Worm (Caenorhabditis elegans): Measurements from ENCODE around the gene rap-3.
A peak's percentile ranks its signal among the peaks of the same experiment; 100 is the strongest.

Gene rap-3

DNA sequence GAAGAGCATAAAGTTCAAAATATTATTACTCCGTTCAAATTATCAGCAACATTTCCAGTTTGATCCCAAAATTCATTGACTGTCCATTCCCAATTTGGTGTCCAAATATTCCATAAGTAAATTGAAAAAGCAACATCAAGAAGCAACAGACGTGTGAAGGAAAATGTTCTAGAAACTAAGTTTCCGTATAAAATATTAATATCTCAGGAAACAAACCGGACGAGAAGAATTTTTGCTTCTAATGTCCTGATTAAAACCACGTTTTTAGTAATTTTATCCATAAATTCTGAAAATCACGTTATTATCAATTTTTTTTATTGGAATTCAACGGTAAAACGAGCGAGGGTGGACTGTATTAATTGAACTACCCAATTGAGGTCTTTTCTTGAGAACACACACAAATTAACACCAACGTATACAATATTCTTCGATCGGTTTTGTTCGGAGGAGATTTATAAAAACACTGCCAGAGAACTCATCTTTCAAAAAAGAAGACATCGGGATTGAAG is 30.1 kb upstream of the rap-3 start, which contains the start of gene pigq-1:
TSS of gene pigq-1 (minus strand) at position 286 of the 509 bp plus-strand sequence.
- TF ChIP-seq akir-1 (GFP tag; optimal IDR thresholded peaks at IDR 0.05) (no peak), Y53F4B.3 (GFP tag; IDR thresholded peaks at IDR 0.05) (no peak), snpc-3.4 (tag; optimal IDR thresholded peaks at IDR 0.05) (peak; percentile 68), cebp-1 (GFP tag; IDR thresholded peaks at IDR 0.05) (no peak), cebp-1 (tag; optimal IDR thresholded peaks at IDR 0.05) (peak; percentile 35), ztf-26 (tag; optimal IDR thresholded peaks at IDR 0.05) (peak; percentile 39), lin-54 (GFP tag; optimal IDR thresholded peaks at IDR 0.05) (no peak), somi-1 (GFP tag; optimal IDR thresholded peaks at IDR 0.05) (peak; percentile 14), mxl-1 (tag; optimal IDR thresholded peaks at IDR 0.05) (peak; percentile 22), mel-28 (tag; optimal IDR thresholded peaks at IDR 0.05; ENCODE audit: borderline replicate concordance) (no peak), hlh-12 (tag; optimal IDR thresholded peaks at IDR 0.05) (no peak), ztf-25 (GFP tag; IDR thresholded peaks at IDR 0.05) (no peak), F23B12.7 (tag; optimal IDR thresholded peaks at IDR 0.05; ENCODE audit: insufficient read depth) (no peak), athp-1 (tag; optimal IDR thresholded peaks at IDR 0.05) (peak; percentile 52), mcd-1 (GFP tag; IDR thresholded peaks at IDR 0.05) (no peak), egl-44 (GFP tag; IDR thresholded peaks at IDR 0.05) (no peak), nhr-27 (tag; optimal IDR thresholded peaks at IDR 0.05) (peak; percentile 30), nfya-2 (GFP tag; IDR thresholded peaks at IDR 0.05) (no peak), ceh-58 (GFP tag; IDR thresholded peaks at IDR 0.05) (no peak), F49E8.2 (tag; optimal IDR thresholded peaks at IDR 0.05; ENCODE audit: insufficient read depth) (peak; percentile 86), snpc-4 (GFP tag; optimal IDR thresholded peaks at IDR 0.05) (no peak), snpc-4 (tag; optimal IDR thresholded peaks at IDR 0.05) (peak in 2 of 4 experiments; percentile 47 to 48), B0336.3 (GFP tag; IDR thresholded peaks at IDR 0.05) (peak; percentile 81; the same call in 1 of the 2 replicates), cebp-2 (GFP tag; IDR thresholded peaks at IDR 0.05) (no peak), nfya-1 (tag; optimal IDR thresholded peaks at IDR 0.05; ENCODE audit: borderline replicate concordance, insufficient read depth) (no peak), Y56A3A.18 (GFP tag; IDR thresholded peaks at IDR 0.05) (peak; percentile 71; the same call in 1 of the 2 replicates), ztf-6 (GFP tag; IDR thresholded peaks at IDR 0.05) (no peak), lag-1 (GFP tag; IDR thresholded peaks at IDR 0.05) (no peak), F10E7.11 (tag; optimal IDR thresholded peaks at IDR 0.05) (peak; percentile 37), rpc-1 (optimal IDR thresholded peaks at IDR 0.05) (no peak), rpc-1 (tag; optimal IDR thresholded peaks at IDR 0.05) (no peak), ceh-100 (GFP tag; IDR thresholded peaks at IDR 0.05) (0 out of 2 replicates have a peak, but pooled peaks have one; percentile 25), rec-8 (tag; optimal IDR thresholded peaks at IDR 0.05) (peak; percentile 19 to 39), nhr-120 (GFP tag; IDR thresholded peaks at IDR 0.05) (no peak), fkh-3 (tag; optimal IDR thresholded peaks at IDR 0.05) (peak; percentile 86), madf-3 (GFP tag; IDR thresholded peaks at IDR 0.05) (no peak), B0035.1 (tag; optimal IDR thresholded peaks at IDR 0.05) (peak; percentile 74), lin-40 (tag; optimal IDR thresholded peaks at IDR 0.05) (peak; percentile 38), F37B4.10 (GFP tag; IDR thresholded peaks at IDR 0.05) (no peak), F33H1.4 (GFP tag; IDR thresholded peaks at IDR 0.05) (no peak), ztf-18 (tag; optimal IDR thresholded peaks at IDR 0.05) (no peak), attf-3 (GFP tag; conservative IDR thresholded peaks at IDR 0.05) (no peak), F52B5.7 (tag; optimal IDR thresholded peaks at IDR 0.05) (no peak), dpl-1 (GFP tag; optimal IDR thresholded peaks at IDR 0.05) (no peak), bed-1 (GFP tag; IDR thresholded peaks at IDR 0.05) (no peak), hlh-26 (GFP tag; conservative IDR thresholded peaks at IDR 0.05) (no peak), madf-10 (tag; optimal IDR thresholded peaks at IDR 0.05) (peak; percentile 33), T07F8.4 (tag; optimal IDR thresholded peaks at IDR 0.05) (no peak), tbp1 (GFP tag; optimal IDR thresholded peaks at IDR 0.05) (peak; percentile 34)

Measured in whole organism, young adult.